Worm (Caenorhabditis elegans): ENCODE data around the gene alr-1.

- no peak for TF ChIP-seq nhr-11 (tag; optimal IDR thresholded peaks at IDR 0.05)
- no peak for TF ChIP-seq fos-1 (tag; optimal IDR thresholded peaks at IDR 0.05)
- TF ChIP-seq unc-62 (GFP tag; optimal IDR thresholded peaks at IDR 0.05): no peak
- TF ChIP-seq gmeb-1 (tag; optimal IDR thresholded peaks at IDR 0.05): no peak
- TF ChIP-seq ZK546.5 (tag; optimal IDR thresholded peaks at IDR 0.05): no peak
- TF ChIP-seq R02D3.7 (tag; optimal IDR thresholded peaks at IDR 0.05): no peak
- TF ChIP-seq nhr-129 (tag; optimal IDR thresholded peaks at IDR 0.05): no peak
- no peak for TF ChIP-seq lin-39 (tag; optimal IDR thresholded peaks at IDR 0.05)
Measured at ce11 chrX:11151494-11151893, 26.1 kb upstream of the alr-1 start.

All from whole organism, L2 larva.